Fruit fly (Drosophila melanogaster): Measurements from ENCODE around the gene Eaf6.

DNA sequence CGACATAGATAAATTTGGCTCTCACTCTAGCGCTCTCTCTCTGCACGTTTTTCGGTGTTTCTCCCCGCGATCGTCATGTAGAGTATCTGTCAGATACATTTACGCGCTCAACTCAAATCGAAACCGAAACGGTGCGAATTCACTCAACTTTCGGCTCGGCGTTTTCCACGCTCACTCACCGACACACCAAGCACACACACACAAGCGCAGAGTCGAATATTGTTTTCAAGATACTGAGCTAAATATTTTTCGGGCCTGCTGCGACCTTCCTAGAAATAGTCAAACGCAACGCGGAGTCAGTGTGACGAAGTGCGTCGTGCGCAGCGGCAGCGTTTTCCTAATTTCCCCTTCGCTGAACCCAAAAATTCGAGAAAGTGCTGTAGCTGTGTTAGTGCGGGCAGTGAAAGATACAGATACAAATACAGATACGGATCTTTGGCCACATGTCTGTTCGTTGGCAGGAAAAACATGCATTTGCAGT is 46.3 kb upstream of the Eaf6 start, which contains the start of gene lin-28:
- TF ChIP-seq CG32264 (GFP tag; optimal IDR thresholded peaks at IDR 0.05) = no peak
- no peak for TF ChIP-seq fru (GFP tag; optimal IDR thresholded peaks at IDR 0.05)
- no peak for TF ChIP-seq Abd-B (GFP tag; optimal IDR thresholded peaks at IDR 0.05)
- TF ChIP-seq Hr78 (GFP tag; optimal IDR thresholded peaks at IDR 0.05) = no peak
- TF ChIP-seq psq (GFP tag; optimal IDR thresholded peaks at IDR 0.05) = no peak
- TF ChIP-seq usp (GFP tag; optimal IDR thresholded peaks at IDR 0.05) = no peak
- TF ChIP-seq Myc (optimal IDR thresholded peaks at IDR 0.05) = no peak
- TF ChIP-seq Mio (GFP tag; optimal IDR thresholded peaks at IDR 0.05) = no peak
- no peak for TF ChIP-seq CG9705 (GFP tag; optimal IDR thresholded peaks at IDR 0.05)
- no peak for TF ChIP-seq Hnf4 (GFP tag; optimal IDR thresholded peaks at IDR 0.05)
